Fruit fly (Drosophila melanogaster) whole organism, prepupa: Measurements from ENCODE around the gene CG43915.

Experiments
- CG11902 ChIP-seq: fragments of 200-800 bp; sonication (Bioruptor generic); optimal IDR thresholded peaks from 3 replicates; lab custom pipeline; 2016; ENCODE audit warnings: missing biosample characterization, missing genetic modification characterization
- CG3919 ChIP-seq: fragments of 200-800 bp; sonication (Bioruptor generic); optimal IDR thresholded peaks from 3 replicates; lab custom pipeline; 2016; ENCODE audit warnings: missing biosample characterization, missing genetic modification characterization
- CG4318 ChIP-seq: fragments of 200-800 bp; sonication (Bioruptor generic); optimal IDR thresholded peaks from 3 replicates; lab custom pipeline; 2017; ENCODE audit warnings: missing biosample characterization, mild to moderate bottlenecking, missing genetic modification characterization
- CG6808 ChIP-seq: fragments of 200-800 bp; sonication (Bioruptor generic); optimal IDR thresholded peaks from 3 replicates; lab custom pipeline; 2017; ENCODE audit warnings: missing biosample characterization, missing genetic modification characterization, mild to moderate bottlenecking, moderate library complexity, missing genetic modification reagents
- Ets21C ChIP-seq: fragments of 200-800 bp; sonication (Bioruptor generic); optimal IDR thresholded peaks from 3 replicates; lab custom pipeline; 2016; ENCODE audit warnings: missing biosample characterization, missing genetic modification characterization
- Gug ChIP-seq: fragments of 200-800 bp; sonication (Bioruptor generic); IDR thresholded peaks from 2 replicates; pipeline ENCODE4 v1.3.6; 2022; ENCODE audit warnings: missing biosample characterization, missing genetic modification characterization
- Lpt ChIP-seq: fragments of 200-800 bp; sonication (Bioruptor generic); optimal IDR thresholded peaks from 3 replicates; lab custom pipeline; 2016; ENCODE audit warnings: missing biosample characterization, missing genetic modification characterization
- Sox102F ChIP-seq: fragments of 200-800 bp; sonication (Bioruptor generic); optimal IDR thresholded peaks from 2 replicates; lab custom pipeline; 2016; ENCODE audit warnings: missing biosample characterization, mild to moderate bottlenecking, missing genetic modification characterization
- achi ChIP-seq: fragments of 200-800 bp; sonication (Bioruptor generic); optimal IDR thresholded peaks from 3 replicates; lab custom pipeline; 2016; ENCODE audit warnings: missing biosample characterization, missing genetic modification characterization
- esn ChIP-seq: fragments of 200-800 bp; sonication (Bioruptor generic); optimal IDR thresholded peaks from 2 replicates; lab custom pipeline; 2016; ENCODE audit warnings: missing biosample characterization, mild to moderate bottlenecking, missing genetic modification characterization, moderate library complexity
- fd85E ChIP-seq: fragments of 200-800 bp; sonication (Bioruptor generic); optimal IDR thresholded peaks from 3 replicates; lab custom pipeline; 2016; ENCODE audit warnings: missing biosample characterization, missing genetic modification characterization
- fkh ChIP-seq: fragments of 200-800 bp; sonication (Bioruptor generic); optimal IDR thresholded peaks from 3 replicates; lab custom pipeline; 2017; ENCODE audit warnings: missing biosample characterization, mild to moderate bottlenecking, missing genetic modification characterization, moderate library complexity
- salr ChIP-seq, 2 experiments: fragments of 200-800 bp; sonication (Bioruptor generic); optimal IDR thresholded peaks; 3 replicates each; lab custom pipeline; 2016 to 2018; ENCODE audit warnings: missing biosample characterization in 2 of 2, missing genetic modification characterization in 2 of 2, mild to moderate bottlenecking in 1 of 2

- TF ChIP-seq Ets21C (GFP tag; lab: Kevin White, UChicago): no peak
- TF ChIP-seq CG3919 (GFP tag; lab: Kevin White, UChicago): no peak
- TF ChIP-seq esn (GFP tag; lab: Kevin White, UChicago): no peak
- no peak for TF ChIP-seq Lpt (GFP tag; lab: Kevin White, UChicago)
- no peak for TF ChIP-seq CG4318 (GFP tag; lab: Kevin White, UChicago)
- TF ChIP-seq salr (GFP tag; optimal IDR thresholded peaks at IDR 0.05; lab: Kevin White, UChicago): no peak
- TF ChIP-seq Sox102F (GFP tag; lab: Kevin White, UChicago): no peak
- TF ChIP-seq CG11902 (GFP tag; lab: Kevin White, UChicago): no peak
- no peak for TF ChIP-seq Gug (GFP tag; lab: Robert Waterston, UW)
- no peak for TF ChIP-seq CG6808
- no peak for TF ChIP-seq fkh (GFP tag; lab: Kevin White, UChicago)
- TF ChIP-seq achi: no peak
- no peak for TF ChIP-seq fd85E (GFP tag; lab: Kevin White, UChicago)
Measured at dm6 chr3L:3926191-3926765, 46.4 kb upstream of the CG43915 start.
